Worm (Caenorhabditis elegans) whole organism, mixed stage, embryonic: ENCODE measurements around the gene eri-1.

Source experiments
- M03D4.4 ChIP-seq: sonication (generic microtip); optimal IDR thresholded peaks from 2 replicates; lab custom pipeline; 2017; ENCODE audit warnings: mild to moderate bottlenecking, missing genetic modification characterization, missing compliant biosample characterization
- bed-3 ChIP-seq: fragments of 200-800 bp; sonication (Bioruptor generic); optimal IDR thresholded peaks from 3 replicates; lab custom pipeline; 2018; ENCODE audit warnings: mild to moderate bottlenecking, missing genetic modification characterization, moderate library complexity, missing compliant biosample characterization
- blmp-1 ChIP-seq: fragments of 150-350 bp; optimal IDR thresholded peaks from 2 replicates; lab custom pipeline; 2014; ENCODE audit warnings: missing biosample characterization, missing genetic modification characterization
- ceh-39 ChIP-seq: fragments of 150-350 bp; optimal IDR thresholded peaks from 2 replicates; lab custom pipeline; 2014; ENCODE audit warnings: missing biosample characterization, missing genetic modification characterization
- ceh-43 ChIP-seq: fragments of 200-800 bp; sonication (Bioruptor generic); optimal IDR thresholded peaks from 2 replicates; lab custom pipeline; 2018; ENCODE audit warnings: mild to moderate bottlenecking, missing genetic modification characterization, moderate library complexity, missing compliant biosample characterization
- ceh-83 ChIP-seq: fragments of 200-800 bp; sonication (Bioruptor generic); optimal IDR thresholded peaks from 2 replicates; lab custom pipeline; 2018; ENCODE audit warnings: mild to moderate bottlenecking, missing genetic modification characterization, missing compliant biosample characterization
- ces-1 ChIP-seq: fragments of 150-350 bp; optimal IDR thresholded peaks from 2 replicates; lab custom pipeline; 2014; ENCODE audit warnings: missing biosample characterization, missing genetic modification reagents, missing genetic modification characterization
- cnd-1 ChIP-seq: fragments of 200-800 bp; sonication (Bioruptor generic); optimal IDR thresholded peaks from 2 replicates; lab custom pipeline; 2018; ENCODE audit warnings: mild to moderate bottlenecking, missing genetic modification characterization, missing compliant biosample characterization
- drap-1 ChIP-seq: fragments of 200-800 bp; sonication (Bioruptor generic); optimal IDR thresholded peaks from 3 replicates; lab custom pipeline; 2018; ENCODE audit warnings: mild to moderate bottlenecking, missing genetic modification characterization, missing compliant biosample characterization
- elt-1 ChIP-seq: sonication (generic microtip); optimal IDR thresholded peaks from 2 replicates; lab custom pipeline; 2017; ENCODE audit warnings: missing genetic modification characterization, mild to moderate bottlenecking, missing compliant biosample characterization, antibody characterized with exemption, moderate library complexity, borderline replicate concordance; ENCODE audit not compliant: insufficient read depth
- elt-3 ChIP-seq: fragments of 150-350 bp; optimal IDR thresholded peaks from 2 replicates; lab custom pipeline; 2014; ENCODE audit warnings: missing biosample characterization, missing genetic modification characterization
- flh-1 ChIP-seq: fragments of 200-800 bp; sonication (Bioruptor generic); optimal IDR thresholded peaks from 2 replicates; lab custom pipeline; 2018; ENCODE audit warnings: mild to moderate bottlenecking, missing genetic modification characterization, moderate library complexity, missing compliant biosample characterization
- ham-2 ChIP-seq: fragments of 200-800 bp; sonication (Bioruptor generic); optimal IDR thresholded peaks from 2 replicates; lab custom pipeline; 2018; ENCODE audit warnings: mild to moderate bottlenecking, missing genetic modification characterization, missing compliant biosample characterization
- hlh-1 ChIP-seq: fragments of 150-350 bp; optimal IDR thresholded peaks from 2 replicates; lab custom pipeline; 2014; ENCODE audit warnings: missing biosample characterization, missing genetic modification reagents, missing genetic modification characterization
- lin-13 ChIP-seq: fragments of 150-350 bp; optimal IDR thresholded peaks from 2 replicates; lab custom pipeline; 2014; ENCODE audit warnings: missing biosample characterization, missing genetic modification characterization
- lin-32 ChIP-seq: fragments of 200-800 bp; sonication (Bioruptor generic); optimal IDR thresholded peaks from 2 replicates; lab custom pipeline; 2018; ENCODE audit warnings: mild to moderate bottlenecking, missing genetic modification characterization, missing compliant biosample characterization
- lsy-2 ChIP-seq: fragments of 150-350 bp; optimal IDR thresholded peaks from 2 replicates; lab custom pipeline; 2014; ENCODE audit warnings: missing biosample characterization, missing genetic modification characterization
- mab-5 ChIP-seq: fragments of 150-350 bp; optimal IDR thresholded peaks from 2 replicates; lab custom pipeline; 2014; ENCODE audit warnings: missing biosample characterization, missing genetic modification characterization
- mep-1 ChIP-seq: fragments of 150-350 bp; optimal IDR thresholded peaks from 2 replicates; lab custom pipeline; 2017; ENCODE audit warnings: missing biosample characterization, missing genetic modification reagents, missing genetic modification characterization, inconsistent platforms
- mls-2 ChIP-seq: sonication (generic microtip); optimal IDR thresholded peaks from 2 replicates; lab custom pipeline; 2016; ENCODE audit warnings: mild to moderate bottlenecking, missing genetic modification characterization, moderate library complexity, missing compliant biosample characterization
- nhr-12 ChIP-seq: fragments of 150-350 bp; optimal IDR thresholded peaks from 2 replicates; lab custom pipeline; 2014; ENCODE audit warnings: missing biosample characterization, missing genetic modification characterization
- nhr-2 ChIP-seq: fragments of 150-350 bp; optimal IDR thresholded peaks from 2 replicates; lab custom pipeline; 2014; ENCODE audit warnings: missing biosample characterization, missing genetic modification characterization
- nhr-237 ChIP-seq: fragments of 150-350 bp; optimal IDR thresholded peaks from 2 replicates; lab custom pipeline; 2014; ENCODE audit warnings: missing biosample characterization, missing genetic modification characterization
- pha-4 ChIP-seq: fragments of 150-350 bp; optimal IDR thresholded peaks from 2 replicates; lab custom pipeline; 2018; ENCODE audit warnings: missing biosample characterization, missing genetic modification reagents, missing genetic modification characterization
- sem-2 ChIP-seq: fragments of 200-800 bp; sonication (Bioruptor generic); optimal IDR thresholded peaks from 2 replicates; lab custom pipeline; 2018; ENCODE audit warnings: mild to moderate bottlenecking, missing genetic modification characterization, missing compliant biosample characterization
- sptf-1 ChIP-seq: sonication (generic microtip); optimal IDR thresholded peaks from 2 replicates; lab custom pipeline; 2017; ENCODE audit warnings: mild to moderate bottlenecking, missing genetic modification characterization, moderate library complexity, missing compliant biosample characterization
- tbx-8 ChIP-seq: fragments of 200-800 bp; sonication (Bioruptor generic); optimal IDR thresholded peaks from 2 replicates; lab custom pipeline; 2018; ENCODE audit warnings: mild to moderate bottlenecking, missing genetic modification characterization, moderate library complexity, missing compliant biosample characterization
- unc-39 ChIP-seq: fragments of 150-350 bp; optimal IDR thresholded peaks from 2 replicates; lab custom pipeline; 2014; ENCODE audit warnings: missing biosample characterization, missing genetic modification characterization
- unc-62 ChIP-seq: fragments of 150-350 bp; optimal IDR thresholded peaks from 2 replicates; lab custom pipeline; 2014; ENCODE audit warnings: missing biosample characterization, missing genetic modification reagents, missing genetic modification characterization
- ztf-11 ChIP-seq: fragments of 150-350 bp; optimal IDR thresholded peaks from 2 replicates; lab custom pipeline; 2014; ENCODE audit warnings: missing biosample characterization, missing genetic modification characterization

eri-1 gene

ce11 chrIV:460614-461079 is 40.9 kb upstream of the eri-1 start, which contains the start of gene M04G7.2:
M04G7.2 (minus strand) TSS chrIV:461029.
- no peak for TF ChIP-seq cnd-1 (tag; lab: Kevin White, UChicago)
- TF ChIP-seq unc-62 (GFP tag; lab: Kevin White, UChicago): no peak
- TF ChIP-seq elt-3 (tag; lab: Kevin White, UChicago): no peak
- no peak for TF ChIP-seq ceh-83 (GFP tag; lab: Kevin White, UChicago)
- TF ChIP-seq lsy-2 (tag; lab: Kevin White, UChicago): no peak
- TF ChIP-seq lin-32: no peak
- TF ChIP-seq blmp-1: no peak
- TF ChIP-seq nhr-12: no peak
- TF ChIP-seq nhr-2 (tag; lab: Kevin White, UChicago): no peak
- TF ChIP-seq mab-5 (tag; lab: Kevin White, UChicago): no peak
- TF ChIP-seq bed-3 (GFP tag; lab: Kevin White, UChicago): no peak
- TF ChIP-seq mep-1: no peak
- TF ChIP-seq unc-39 (tag; lab: Kevin White, UChicago): no peak
- TF ChIP-seq ceh-39 (tag; lab: Kevin White, UChicago): no peak
- TF ChIP-seq M03D4.4: no peak
- no peak for TF ChIP-seq hlh-1 (tag; lab: Kevin White, UChicago)
- TF ChIP-seq ztf-11 (tag; lab: Kevin White, UChicago): no peak
- TF ChIP-seq sptf-1 (tag; lab: Kevin White, UChicago): no peak
- no peak for TF ChIP-seq ces-1 (GFP tag; lab: Kevin White, UChicago)
- TF ChIP-seq elt-1 (tag; lab: Kevin White, UChicago): no peak
- TF ChIP-seq, all 35 proteins: peak for 0

ce11 chrIV:455484-455883 is 35.7 kb upstream of the eri-1 start, which contains the start of gene M04G7.1:
M04G7.1 (plus strand) TSS chrIV:455784.
- no peak for TF ChIP-seq nhr-2 (tag; lab: Kevin White, UChicago)
- TF ChIP-seq mls-2 (tag; lab: Kevin White, UChicago): no peak
- no peak for TF ChIP-seq drap-1 (GFP tag; lab: Kevin White, UChicago)
- no peak for TF ChIP-seq tbx-8 (GFP tag; lab: Kevin White, UChicago)
- no peak for TF ChIP-seq ces-1 (GFP tag; lab: Kevin White, UChicago)
- TF ChIP-seq sptf-1 (tag; lab: Kevin White, UChicago): no peak
- TF ChIP-seq pha-4 (tag; lab: Kevin White, UChicago): no peak
- no peak for TF ChIP-seq M03D4.4

- TF ChIP-seq pha-4 (tag; lab: Kevin White, UChicago) (no peak), nhr-237 (tag; lab: Kevin White, UChicago) (no peak)
Measured at ce11 chrIV:454816-455215, 35.1 kb upstream of the eri-1 start, which contains the start of the genes Y66H1A.8 and M04G7.5. Y66H1A.8 (minus strand) TSS chrIV:454916. M04G7.5 (plus strand) TSS chrIV:455073.

ce11 chrIV:445377-445776 is 25.6 kb upstream of the eri-1 start, which contains the start of gene dpm-1:
dpm-1 (plus strand) TSS chrIV:445677.
- no peak for TF ChIP-seq M03D4.4
- no peak for TF ChIP-seq mep-1

ce11 chrIV:443622-444021 is 23.9 kb upstream of the eri-1 start, which contains the start of gene mrpl-55:
mrpl-55 (plus strand) TSS chrIV:443985.
- TF ChIP-seq ceh-39 (tag; lab: Kevin White, UChicago): peak; percentile 53
- peak; percentile 94 for TF ChIP-seq mep-1
- TF ChIP-seq flh-1: no peak
- peak; percentile 79 for TF ChIP-seq lsy-2 (tag; lab: Kevin White, UChicago)
- TF ChIP-seq unc-39 (tag; lab: Kevin White, UChicago): no peak
- TF ChIP-seq ceh-43 (GFP tag; lab: Kevin White, UChicago): no peak
- TF ChIP-seq hlh-1 (tag; lab: Kevin White, UChicago): no peak
- TF ChIP-seq sptf-1 (tag; lab: Kevin White, UChicago): peak; percentile 64
- no peak for TF ChIP-seq sem-2 (GFP tag; lab: Kevin White, UChicago)
- peak; percentile 58 for TF ChIP-seq pha-4 (tag; lab: Kevin White, UChicago)
- no peak for TF ChIP-seq mls-2 (tag; lab: Kevin White, UChicago)
- TF ChIP-seq ces-1 (GFP tag; lab: Kevin White, UChicago): peak; percentile 82
- TF ChIP-seq nhr-237 (tag; lab: Kevin White, UChicago): peak; percentile 80
- peak; percentile 74 for TF ChIP-seq lin-13 (tag; lab: Kevin White, UChicago)
- peak; percentile 31 for TF ChIP-seq cnd-1 (tag; lab: Kevin White, UChicago)
- no peak for TF ChIP-seq ham-2 (GFP tag; lab: Kevin White, UChicago)
